Worm (Caenorhabditis elegans): Measurements from ENCODE around the gene F01G10.10.
A peak's percentile ranks its signal among the peaks of the same experiment; 100 is the strongest.

Gene F01G10.10

ce11 chrIV:10222122-10222589 is 23.8 kb upstream of the F01G10.10 start, which contains the start of gene C24F3.2 (continued):
- TF ChIP-seq ceh-18 (tag; optimal IDR thresholded peaks at IDR 0.05) (peak; percentile 29), rnt-1 (tag; optimal IDR thresholded peaks at IDR 0.05) (peak; percentile 21), K09A11.1 (tag; optimal IDR thresholded peaks at IDR 0.05; ENCODE audit: insufficient read depth) (no peak), hlh-13 (GFP tag; optimal IDR thresholded peaks at IDR 0.05) (no peak), mec-3 (tag; optimal IDR thresholded peaks at IDR 0.05; ENCODE audit: borderline replicate concordance) (no peak), zip-5 (tag; optimal IDR thresholded peaks at IDR 0.05) (peak; percentile 5), T23F11.4 (GFP tag; optimal IDR thresholded peaks at IDR 0.05) (no peak)

- TF ChIP-seq K09A11.1 (tag; optimal IDR thresholded peaks at IDR 0.05; ENCODE audit: insufficient read depth) (no peak), fkh-6 (tag; optimal IDR thresholded peaks at IDR 0.05) (no peak), gmeb-2 (tag; optimal IDR thresholded peaks at IDR 0.05) (no peak), pha-4 (tag; optimal IDR thresholded peaks at IDR 0.05) (no peak), nhr-11 (tag; optimal IDR thresholded peaks at IDR 0.05) (no peak), syd-9 (tag; optimal IDR thresholded peaks at IDR 0.05) (no peak), pha-2 (tag; optimal IDR thresholded peaks at IDR 0.05) (no peak), mec-3 (tag; optimal IDR thresholded peaks at IDR 0.05; ENCODE audit: borderline replicate concordance) (no peak), hlh-15 (tag; optimal IDR thresholded peaks at IDR 0.05) (no peak), rnt-1 (tag; optimal IDR thresholded peaks at IDR 0.05) (no peak)
These were observed 22.2 kb upstream of the F01G10.10 start, which contains the start of gene nas-12 for ce11 chrIV:10223723-10224122. Gene nas-12 (plus strand): TSS chrIV:10224023.

- TF ChIP-seq sox-2 (GFP tag; IDR thresholded peaks at IDR 0.05) (no peak), C08G9.2 (tag; optimal IDR thresholded peaks at IDR 0.05) (no peak), unc-42 (tag; optimal IDR thresholded peaks at IDR 0.05) (no peak), pat-9 (tag; optimal IDR thresholded peaks at IDR 0.05) (no peak), syd-9 (tag; optimal IDR thresholded peaks at IDR 0.05) (no peak), che-1 (tag; optimal IDR thresholded peaks at IDR 0.05) (no peak), fax-1 (tag; optimal IDR thresholded peaks at IDR 0.05) (no peak), pha-4 (tag; optimal IDR thresholded peaks at IDR 0.05) (no peak), pha-2 (tag; optimal IDR thresholded peaks at IDR 0.05) (no peak), ztf-16 (tag; optimal IDR thresholded peaks at IDR 0.05) (no peak), pros-1 (tag; optimal IDR thresholded peaks at IDR 0.05) (no peak), ceh-14 (tag; optimal IDR thresholded peaks at IDR 0.05) (no peak), K09A11.1 (tag; optimal IDR thresholded peaks at IDR 0.05; ENCODE audit: insufficient read depth) (no peak), tbx-2 (tag; optimal IDR thresholded peaks at IDR 0.05) (no peak), lin-11 (tag; optimal IDR thresholded peaks at IDR 0.05) (no peak), npax-4 (tag; optimal IDR thresholded peaks at IDR 0.05) (no peak), ama-1 (optimal IDR thresholded peaks at IDR 0.05) (no peak), Y22D7AL.16 (tag; optimal IDR thresholded peaks at IDR 0.05) (no peak), hlh-6 (tag; optimal IDR thresholded peaks at IDR 0.05) (no peak)
These were observed 18.4 kb upstream of the F01G10.10 start, which contains the start of gene F01G10.6 for ce11 chrIV:10227534-10227933. Gene F01G10.6 (minus strand): TSS chrIV:10227634.

- TF ChIP-seq ttx-3 (tag; optimal IDR thresholded peaks at IDR 0.05) (no peak), T23F11.4 (GFP tag; optimal IDR thresholded peaks at IDR 0.05) (no peak), unc-3 (GFP tag; conservative IDR thresholded peaks at IDR 0.05) (no peak), unc-3 (tag; optimal IDR thresholded peaks at IDR 0.05) (no peak), unc-86 (tag; optimal IDR thresholded peaks at IDR 0.05) (no peak), mec-3 (tag; optimal IDR thresholded peaks at IDR 0.05; ENCODE audit: borderline replicate concordance) (no peak), nfya-1 (tag; optimal IDR thresholded peaks at IDR 0.05) (no peak), ceh-9 (tag; optimal IDR thresholded peaks at IDR 0.05) (no peak), ceh-6 (GFP tag; optimal IDR thresholded peaks at IDR 0.05) (no peak), rnt-1 (tag; optimal IDR thresholded peaks at IDR 0.05) (no peak), lim-6 (tag; optimal IDR thresholded peaks at IDR 0.05) (no peak), pha-2 (tag; optimal IDR thresholded peaks at IDR 0.05) (no peak), fkh-6 (tag; optimal IDR thresholded peaks at IDR 0.05) (no peak), eyg-1 (tag; optimal IDR thresholded peaks at IDR 0.05) (no peak), gmeb-2 (tag; optimal IDR thresholded peaks at IDR 0.05) (no peak)
These were observed 15.0 kb upstream of the F01G10.10 start, which contains the start of gene F01G10.5 for ce11 chrIV:10230971-10231370. Gene F01G10.5 (minus strand): TSS chrIV:10231071.

All from whole organism, late embryonic.